Worm (Caenorhabditis elegans): Measurements from ENCODE around the gene E02H9.13.

ce11 chrIII:2401126-2402123, 37.1 kb downstream of the E02H9.13 start, which contains the start of the genes cic-1 and strm-1:
- no peak for TF ChIP-seq flt-1 (GFP tag; IDR thresholded peaks at IDR 0.05)
- no peak for TF ChIP-seq cog-1 (tag; optimal IDR thresholded peaks at IDR 0.05)
- TF ChIP-seq ref-1 (GFP tag; conservative IDR thresholded peaks at IDR 0.05) = no peak
- TF ChIP-seq klf-2 (GFP tag; conservative IDR thresholded peaks at IDR 0.05) = no peak
- no peak for TF ChIP-seq tab-1 (GFP tag; IDR thresholded peaks at IDR 0.05)

All from whole organism, midembryonic.